Worm (Caenorhabditis elegans) whole organism, mixed stage, embryonic: ENCODE measurements around the gene Y57A10C.10.

ENCODE experiments used
- cnd-1 ChIP-seq: fragments of 200-800 bp; sonication (Bioruptor generic); optimal IDR thresholded peaks from 2 replicates; lab custom pipeline; 2018; ENCODE audit warnings: mild to moderate bottlenecking, missing genetic modification characterization, missing compliant biosample characterization
- elt-1 ChIP-seq: sonication (generic microtip); optimal IDR thresholded peaks from 2 replicates; lab custom pipeline; 2017; ENCODE audit warnings: missing genetic modification characterization, mild to moderate bottlenecking, missing compliant biosample characterization, antibody characterized with exemption, moderate library complexity, borderline replicate concordance; ENCODE audit not compliant: insufficient read depth
- elt-3 ChIP-seq: fragments of 150-350 bp; optimal IDR thresholded peaks from 2 replicates; lab custom pipeline; 2014; ENCODE audit warnings: missing biosample characterization, missing genetic modification characterization
- lin-13 ChIP-seq: fragments of 150-350 bp; optimal IDR thresholded peaks from 2 replicates; lab custom pipeline; 2014; ENCODE audit warnings: missing biosample characterization, missing genetic modification characterization
- ztf-11 ChIP-seq: fragments of 150-350 bp; optimal IDR thresholded peaks from 2 replicates; lab custom pipeline; 2014; ENCODE audit warnings: missing biosample characterization, missing genetic modification characterization

ce11 chrII:12488810-12489209 lies 47.7 kb upstream of the Y57A10C.10 start:
- TF ChIP-seq cnd-1 = no peak
- no peak for TF ChIP-seq lin-13
- no peak for TF ChIP-seq ztf-11
- no peak for TF ChIP-seq elt-3 (tag; lab: Kevin White, UChicago)
- no peak for TF ChIP-seq elt-1 (tag; lab: Kevin White, UChicago)
